Fruit fly (Drosophila melanogaster) whole organism, embryonic: ENCODE measurements around the gene CG9643.

ENCODE experiments used
- Aef1 ChIP-seq: fragments of 200-800 bp; sonication (Bioruptor generic); IDR thresholded peaks from 3 replicates; pipeline ENCODE4 v1.3.6; 2022; ENCODE audit warnings: missing biosample characterization, missing genetic modification characterization
- Atf6 ChIP-seq: fragments of 200-800 bp; sonication (Bioruptor generic); IDR thresholded peaks from 2 replicates; pipeline ENCODE4 v1.3.6; 2022; ENCODE audit warnings: missing biosample characterization, missing genetic modification characterization
- CG10209 ChIP-seq: fragments of 200-800 bp; sonication (Bioruptor generic); optimal IDR thresholded peaks from 3 replicates; lab custom pipeline; 2017; ENCODE audit warnings: missing biosample characterization, mild to moderate bottlenecking, missing genetic modification characterization, missing genetic modification reagents
- CG15073 ChIP-seq: fragments of 200-800 bp; sonication (Bioruptor generic); optimal IDR thresholded peaks from 2 replicates; lab custom pipeline; 2016; ENCODE audit warnings: missing biosample characterization, missing genetic modification characterization
- CG1647 ChIP-seq: fragments of 200-800 bp; sonication (Bioruptor generic); optimal IDR thresholded peaks from 3 replicates; lab custom pipeline; 2016; ENCODE audit warnings: missing biosample characterization, missing genetic modification characterization
- CG16815 ChIP-seq: fragments of 200-800 bp; sonication (Bioruptor generic); optimal IDR thresholded peaks from 3 replicates; lab custom pipeline; 2017; ENCODE audit warnings: missing biosample characterization, mild to moderate bottlenecking, missing genetic modification characterization
- CG17186 ChIP-seq: fragments of 200-800 bp; sonication (Bioruptor generic); optimal IDR thresholded peaks from 3 replicates; lab custom pipeline; 2017; ENCODE audit warnings: missing biosample characterization, missing genetic modification reagents, missing genetic modification characterization
- CG17568 ChIP-seq: fragments of 200-800 bp; sonication (Bioruptor generic); optimal IDR thresholded peaks from 2 replicates; lab custom pipeline; 2018; ENCODE audit warnings: missing biosample characterization, mild to moderate bottlenecking, missing genetic modification characterization, moderate library complexity
- CG2875 ChIP-seq: fragments of 200-800 bp; sonication (Bioruptor generic); optimal IDR thresholded peaks from 2 replicates; lab custom pipeline; 2017; ENCODE audit warnings: missing biosample characterization, mild to moderate bottlenecking, missing genetic modification characterization, missing genetic modification reagents
- CG2889 ChIP-seq: fragments of 200-800 bp; sonication (Bioruptor generic); IDR thresholded peaks from 3 replicates; pipeline ENCODE4 v1.3.6; 2022; ENCODE audit warnings: missing biosample characterization, missing genetic modification characterization
- CG30431 ChIP-seq: fragments of 200-800 bp; sonication (Bioruptor generic); optimal IDR thresholded peaks from 2 replicates; lab custom pipeline; 2017; ENCODE audit warnings: missing biosample characterization, missing genetic modification characterization
- CG4424 ChIP-seq: fragments of 200-800 bp; sonication (Bioruptor generic); optimal IDR thresholded peaks from 3 replicates; lab custom pipeline; 2016; ENCODE audit warnings: missing biosample characterization, missing genetic modification characterization
- CG6813 ChIP-seq: fragments of 200-800 bp; sonication (Bioruptor generic); optimal IDR thresholded peaks from 2 replicates; lab custom pipeline; 2017; ENCODE audit warnings: missing biosample characterization, missing genetic modification characterization, mild to moderate bottlenecking, moderate library complexity, missing genetic modification reagents
- CG7372 ChIP-seq: fragments of 200-800 bp; sonication (Bioruptor generic); IDR thresholded peaks from 2 replicates; pipeline ENCODE4 v1.3.6; 2022; ENCODE audit warnings: missing biosample characterization, missing genetic modification characterization
- CG7786 ChIP-seq: fragments of 200-800 bp; sonication (Bioruptor generic); optimal IDR thresholded peaks from 2 replicates; lab custom pipeline; 2016; ENCODE audit warnings: missing biosample characterization, missing genetic modification characterization
- CG8944 ChIP-seq: fragments of 200-800 bp; sonication (Bioruptor generic); optimal IDR thresholded peaks from 3 replicates; lab custom pipeline; 2016; ENCODE audit warnings: missing biosample characterization, missing genetic modification characterization
- CG9727 ChIP-seq: fragments of 200-800 bp; sonication (Bioruptor generic); optimal IDR thresholded peaks from 3 replicates; lab custom pipeline; 2017; ENCODE audit warnings: missing biosample characterization, mild to moderate bottlenecking, missing genetic modification characterization
- Deaf1 ChIP-seq: fragments of 200-800 bp; optimal IDR thresholded peaks from 3 replicates; lab custom pipeline; 2019; ENCODE audit warnings: missing biosample characterization, mild to moderate bottlenecking, missing genetic modification characterization, moderate library complexity
- Dip2 ChIP-seq: fragments of 200-800 bp; sonication (Bioruptor generic); IDR thresholded peaks from 2 replicates; pipeline ENCODE4 v1.3.6; 2022; ENCODE audit warnings: missing biosample characterization, missing genetic modification characterization
- Dip3 ChIP-seq: fragments of 200-800 bp; sonication (Bioruptor generic); optimal IDR thresholded peaks from 3 replicates; lab custom pipeline; 2016; ENCODE audit warnings: missing biosample characterization, missing genetic modification characterization
- Dref ChIP-seq: fragments of 200-800 bp; sonication (Bioruptor generic); IDR thresholded peaks from 2 replicates; pipeline ENCODE4 v1.3.6; 2022; ENCODE audit warnings: missing biosample characterization, missing genetic modification characterization
- ERR ChIP-seq: fragments of 200-800 bp; sonication (Bioruptor generic); optimal IDR thresholded peaks from 2 replicates; lab custom pipeline; 2016; ENCODE audit warnings: missing biosample characterization, missing genetic modification characterization
- H15 ChIP-seq: fragments of 200-800 bp; sonication (Bioruptor generic); IDR thresholded peaks from 3 replicates; pipeline ENCODE4 v1.3.6; 2022; ENCODE audit warnings: missing biosample characterization, missing genetic modification characterization
- Hmr ChIP-seq: fragments of 200-800 bp; sonication (Bioruptor generic); optimal IDR thresholded peaks from 3 replicates; lab custom pipeline; 2017; ENCODE audit warnings: mild to moderate bottlenecking, missing biosample characterization, missing genetic modification reagents, missing genetic modification characterization
- Kr ChIP-seq: fragments of 200-800 bp; sonication (Bioruptor generic); optimal IDR thresholded peaks from 2 replicates; lab custom pipeline; 2017; ENCODE audit warnings: missing biosample characterization, mild to moderate bottlenecking, missing genetic modification characterization
- MTF-1 ChIP-seq: fragments of 200-800 bp; sonication (Bioruptor generic); optimal IDR thresholded peaks from 2 replicates; lab custom pipeline; 2018; ENCODE audit warnings: missing biosample characterization, mild to moderate bottlenecking, missing genetic modification characterization, borderline replicate concordance
- NK7.1 ChIP-seq: fragments of 200-800 bp; sonication (Bioruptor generic); optimal IDR thresholded peaks from 3 replicates; lab custom pipeline; 2016; ENCODE audit warnings: missing biosample characterization, missing genetic modification characterization
- Ptx1 ChIP-seq: fragments of 200-800 bp; sonication (Bioruptor generic); IDR thresholded peaks from 2 replicates; pipeline ENCODE4 v1.3.6; 2022; ENCODE audit warnings: missing biosample characterization, missing genetic modification characterization
- Sry-β ChIP-seq: fragments of 200-800 bp; sonication (Bioruptor generic); optimal IDR thresholded peaks from 2 replicates; lab custom pipeline; 2018; ENCODE audit warnings: missing biosample characterization, mild to moderate bottlenecking, missing genetic modification characterization, moderate library complexity
- ap ChIP-seq: fragments of 200-800 bp; sonication (Bioruptor generic); IDR thresholded peaks from 2 replicates; pipeline ENCODE4 v1.3.6; 2022; ENCODE audit warnings: missing biosample characterization, missing genetic modification characterization
- ato ChIP-seq: fragments of 200-800 bp; sonication (Bioruptor generic); IDR thresholded peaks from 2 replicates; pipeline ENCODE4 v1.3.6; 2022; ENCODE audit warnings: missing biosample characterization, missing genetic modification characterization; ENCODE audit not compliant: partially characterized antibody
- bab2 ChIP-seq: fragments of 200-800 bp; sonication (Bioruptor generic); optimal IDR thresholded peaks from 2 replicates; lab custom pipeline; 2016; ENCODE audit warnings: missing biosample characterization, missing genetic modification characterization
- da ChIP-seq: fragments of 200-800 bp; sonication (Bioruptor generic); optimal IDR thresholded peaks from 2 replicates; lab custom pipeline; 2016; ENCODE audit warnings: missing biosample characterization, missing genetic modification characterization
- eyg ChIP-seq: fragments of 200-800 bp; sonication (Bioruptor generic); optimal IDR thresholded peaks from 3 replicates; lab custom pipeline; 2016; ENCODE audit warnings: missing biosample characterization, missing genetic modification characterization
- fru ChIP-seq: fragments of >200 bp; optimal IDR thresholded peaks from 2 replicates; lab custom pipeline; 2017
- gcm ChIP-seq: fragments of 200-800 bp; sonication (Bioruptor generic); optimal IDR thresholded peaks from 2 replicates; lab custom pipeline; 2019; ENCODE audit warnings: missing biosample characterization, mild to moderate bottlenecking, missing genetic modification characterization, moderate library complexity
- gsb-n ChIP-seq: fragments of 200-800 bp; sonication (Bioruptor generic); optimal IDR thresholded peaks from 3 replicates; lab custom pipeline; 2018; ENCODE audit warnings: missing biosample characterization, mild to moderate bottlenecking, missing genetic modification characterization
- maf-S ChIP-seq: fragments of 200-800 bp; sonication (Bioruptor generic); optimal IDR thresholded peaks from 2 replicates; lab custom pipeline; 2016; ENCODE audit warnings: missing biosample characterization, missing genetic modification characterization
- nerfin-1 ChIP-seq: fragments of 200-800 bp; sonication (Bioruptor generic); optimal IDR thresholded peaks from 3 replicates; lab custom pipeline; 2019; ENCODE audit warnings: missing biosample characterization, mild to moderate bottlenecking, missing genetic modification characterization, moderate library complexity
- nerfin-2 ChIP-seq: fragments of 200-800 bp; sonication (Bioruptor generic); IDR thresholded peaks from 2 replicates; pipeline ENCODE4 v1.3.6; 2022; ENCODE audit warnings: missing biosample characterization, missing genetic modification characterization; ENCODE audit not compliant: partially characterized antibody
- nom ChIP-seq: fragments of 200-800 bp; sonication (Bioruptor generic); optimal IDR thresholded peaks from 2 replicates; lab custom pipeline; 2017; ENCODE audit warnings: missing biosample characterization, missing genetic modification characterization, mild to moderate bottlenecking, moderate library complexity, missing genetic modification reagents
- odd ChIP-seq: fragments of 200-800 bp; sonication (Bioruptor generic); optimal IDR thresholded peaks from 2 replicates; lab custom pipeline; 2017; ENCODE audit warnings: missing biosample characterization, mild to moderate bottlenecking, missing genetic modification characterization
- org-1 ChIP-seq: fragments of 200-800 bp; sonication (Bioruptor generic); optimal IDR thresholded peaks from 2 replicates; lab custom pipeline; 2017; ENCODE audit warnings: missing biosample characterization, missing genetic modification characterization
- pfk ChIP-seq: fragments of 200-800 bp; sonication (Bioruptor generic); optimal IDR thresholded peaks from 2 replicates; lab custom pipeline; 2018; ENCODE audit warnings: missing biosample characterization, mild to moderate bottlenecking, missing genetic modification characterization, moderate library complexity
- pum ChIP-seq: fragments of 200-800 bp; sonication (Bioruptor generic); optimal IDR thresholded peaks from 2 replicates; lab custom pipeline; 2016; ENCODE audit warnings: missing biosample characterization, missing genetic modification characterization
- repo ChIP-seq: fragments of 200-800 bp; sonication (Bioruptor generic); optimal IDR thresholded peaks from 2 replicates; lab custom pipeline; 2016; ENCODE audit warnings: missing biosample characterization, missing genetic modification characterization
- sug ChIP-seq: fragments of 200-800 bp; optimal IDR thresholded peaks from 2 replicates; lab custom pipeline; 2019; ENCODE audit warnings: missing biosample characterization, mild to moderate bottlenecking, missing genetic modification characterization, moderate library complexity
- tio ChIP-seq: fragments of 200-800 bp; sonication (Bioruptor generic); optimal IDR thresholded peaks from 2 replicates; lab custom pipeline; 2017; ENCODE audit warnings: missing biosample characterization, missing genetic modification characterization, inconsistent platforms
- tx ChIP-seq: fragments of 200-800 bp; sonication (Bioruptor generic); optimal IDR thresholded peaks from 2 replicates; lab custom pipeline; 2016; ENCODE audit warnings: missing biosample characterization, missing genetic modification characterization
- unpg ChIP-seq: fragments of 200-800 bp; sonication (Bioruptor generic); optimal IDR thresholded peaks from 3 replicates; lab custom pipeline; 2018; ENCODE audit warnings: missing biosample characterization, mild to moderate bottlenecking, missing genetic modification characterization, moderate library complexity
- wor ChIP-seq: fragments of 200-800 bp; sonication (Bioruptor generic); IDR thresholded peaks from 2 replicates; pipeline ENCODE4 v1.3.6; 2022; ENCODE audit warnings: missing biosample characterization, missing genetic modification characterization
- zen2 ChIP-seq: fragments of 200-800 bp; sonication (Bioruptor generic); IDR thresholded peaks from 3 replicates; pipeline ENCODE4 v1.3.6; 2022; ENCODE audit warnings: missing biosample characterization, missing genetic modification characterization; ENCODE audit not compliant: partially characterized antibody

CG9643 gene

dm6 chr2L:2992664-2993174 lies 13.6 kb upstream of the CG9643 start, which contains the start of the genes okr and CG3558 (continued):
- TF ChIP-seq CG2889 (GFP tag; lab: Robert Waterston, UW) (no peak), CG30431 (GFP tag; lab: Kevin White, UChicago) (no peak), Kr (GFP tag; lab: Kevin White, UChicago) (no peak), MTF-1 (GFP tag; lab: Kevin White, UChicago) (no peak), Ptx1 (no peak), CG6813 (GFP tag; lab: Kevin White, UChicago) (no peak), maf-S (GFP tag; lab: Kevin White, UChicago) (no peak), org-1 (GFP tag; lab: Kevin White, UChicago) (no peak), Deaf1 (tag; lab: Kevin White, UChicago) (no peak), Dip3 (GFP tag; lab: Kevin White, UChicago) (no peak), Dref (GFP tag; lab: Robert Waterston, UW) (peak; percentile 72), bab2 (GFP tag; lab: Kevin White, UChicago) (no peak), CG1647 (GFP tag; lab: Kevin White, UChicago) (peak; percentile 19), CG9727 (GFP tag; lab: Kevin White, UChicago) (no peak), CG7372 (GFP tag; lab: Robert Waterston, UW) (no peak), Sry-β (no peak), Dip2 (GFP tag; lab: Robert Waterston, UW) (no peak), fru (lab: Kevin White, UChicago) (no peak), CG15073 (no peak), CG10209 (no peak), Aef1 (GFP tag; lab: Robert Waterston, UW) (no peak), ato (GFP tag; lab: Robert Waterston, UW) (peak; percentile 25; the same call in 1 of the 2 replicates), CG17568 (GFP tag; lab: Kevin White, UChicago) (no peak), eyg (no peak), CG2875 (GFP tag; lab: Kevin White, UChicago) (no peak), gsb-n (tag; lab: Kevin White, UChicago) (no peak), nerfin-2 (peak; percentile 69), nom (GFP tag; lab: Kevin White, UChicago) (no peak), Hmr (no peak), tio (GFP tag; lab: Kevin White, UChicago) (no peak), da (GFP tag; lab: Kevin White, UChicago) (no peak), CG16815 (GFP tag; lab: Kevin White, UChicago) (no peak), gcm (GFP tag; lab: Kevin White, UChicago) (no peak), CG8944 (GFP tag; lab: Kevin White, UChicago) (no peak), CG7786 (GFP tag; lab: Kevin White, UChicago) (no peak), ERR (GFP tag; lab: Kevin White, UChicago) (no peak), sug (tag; lab: Kevin White, UChicago) (no peak), CG17186 (GFP tag; lab: Kevin White, UChicago) (peak; percentile 59), tx (GFP tag; lab: Kevin White, UChicago) (no peak), Atf6 (GFP tag; lab: Robert Waterston, UW) (no peak), NK7.1 (GFP tag; lab: Kevin White, UChicago) (no peak), nerfin-1 (tag; lab: Kevin White, UChicago) (no peak), repo (GFP tag; lab: Kevin White, UChicago) (no peak), CG4424 (GFP tag; lab: Kevin White, UChicago) (no peak), zen2 (GFP tag; lab: Robert Waterston, UW) (peak; percentile 70; the same call in 1 of the 3 replicates), H15 (GFP tag; lab: Robert Waterston, UW) (no peak), ap (GFP tag; lab: Robert Waterston, UW) (no peak), wor (GFP tag; lab: Robert Waterston, UW) (no peak), pfk (GFP tag; lab: Kevin White, UChicago) (peak; percentile 94), unpg (GFP tag; lab: Kevin White, UChicago) (no peak), odd (GFP tag; lab: Kevin White, UChicago) (no peak), pum (GFP tag; lab: Kevin White, UChicago) (no peak)
